Worm (Caenorhabditis elegans): ENCODE measurements around the gene spe-17.
A peak's percentile ranks its signal among the peaks of the same experiment; 100 is the strongest.

spe-17 gene

ce11 chrIV:12032383-12032782, 19.2 kb downstream of the spe-17 start (continued):
- TF ChIP-seq attf-5 (GFP tag; optimal IDR thresholded peaks at IDR 0.05) (peak; percentile 97), ceh-79 (tag; optimal IDR thresholded peaks at IDR 0.05) (no peak), hmg-1.2 (GFP tag; IDR thresholded peaks at IDR 0.05) (peak; percentile 96), ztf-3 (GFP tag; optimal IDR thresholded peaks at IDR 0.05) (peak; percentile 58), zfh-2 (GFP tag; conservative IDR thresholded peaks at IDR 0.05) (peak; percentile 82), K11D2.4 (GFP tag; IDR thresholded peaks at IDR 0.05) (peak; percentile 77), T07F8.4 (tag; optimal IDR thresholded peaks at IDR 0.05) (peak; percentile 12), ZK185.1 (tag; optimal IDR thresholded peaks at IDR 0.05; ENCODE audit: poor library complexity, severe bottlenecking) (peak; percentile 63), K12H6.12 (tag; optimal IDR thresholded peaks at IDR 0.05) (peak; percentile 77), F22D6.2 (tag; optimal IDR thresholded peaks at IDR 0.05) (peak; percentile 71), B0035.1 (tag; optimal IDR thresholded peaks at IDR 0.05) (peak; percentile 64), F37B4.10 (GFP tag; IDR thresholded peaks at IDR 0.05) (no peak), lir-1 (GFP tag; conservative IDR thresholded peaks at IDR 0.05) (no peak; the same call in 1 of the 2 replicates), Y95B8A.8 (GFP tag; IDR thresholded peaks at IDR 0.05) (peak; percentile 48; the same call in 1 of the 2 replicates), snpc-1.1 (tag; optimal IDR thresholded peaks at IDR 0.05; ENCODE audit: insufficient read depth) (no peak), ama-1 (optimal IDR thresholded peaks at IDR 0.05) (no peak), ama-1 (GFP tag; optimal IDR thresholded peaks at IDR 0.05) (no peak), let-607 (tag; optimal IDR thresholded peaks at IDR 0.05) (peak; percentile 27 to 87), tlf-1 (GFP tag; optimal IDR thresholded peaks at IDR 0.05) (peak; percentile 65), Y56A3A.18 (GFP tag; IDR thresholded peaks at IDR 0.05) (peak; percentile 50; the same call in 1 of the 2 replicates), T26A5.8 (tag; optimal IDR thresholded peaks at IDR 0.05) (no peak), tbp1 (GFP tag; optimal IDR thresholded peaks at IDR 0.05) (peak; percentile 62), gei-17 (GFP tag; optimal IDR thresholded peaks at IDR 0.05) (peak; percentile 74), lin-40 (tag; optimal IDR thresholded peaks at IDR 0.05) (peak; percentile 91), ztf-22 (GFP tag; optimal IDR thresholded peaks at IDR 0.05) (peak; percentile 84), rpc-1 (optimal IDR thresholded peaks at IDR 0.05) (no peak), rpc-1 (tag; optimal IDR thresholded peaks at IDR 0.05) (no peak), sptf-2 (GFP tag; optimal IDR thresholded peaks at IDR 0.05) (no peak), F23B12.7 (tag; optimal IDR thresholded peaks at IDR 0.05; ENCODE audit: insufficient read depth) (no peak), ceh-27 (GFP tag; optimal IDR thresholded peaks at IDR 0.05) (peak; percentile 90), atf-7 (tag; optimal IDR thresholded peaks at IDR 0.05) (peak; percentile 98), nfya-1 (tag; optimal IDR thresholded peaks at IDR 0.05; ENCODE audit: borderline replicate concordance, insufficient read depth) (no peak), B0336.3 (GFP tag; IDR thresholded peaks at IDR 0.05) (peak; percentile 95), somi-1 (GFP tag; optimal IDR thresholded peaks at IDR 0.05) (peak; percentile 86), fkh-3 (tag; optimal IDR thresholded peaks at IDR 0.05) (peak; percentile 52), ets-4 (GFP tag; optimal IDR thresholded peaks at IDR 0.05) (peak; percentile 90), madf-10 (tag; optimal IDR thresholded peaks at IDR 0.05) (peak; percentile 80), repo-1 (tag; optimal IDR thresholded peaks at IDR 0.05) (peak; percentile 79), dox-1 (GFP tag; IDR thresholded peaks at IDR 0.05) (peak; percentile 86), hmg-20 (GFP tag; IDR thresholded peaks at IDR 0.05) (0 out of 2 replicates have a peak, but pooled peaks have one; percentile 33), C17E4.6 (GFP tag; IDR thresholded peaks at IDR 0.05) (peak; percentile 44; the same call in 1 of the 2 replicates), nhr-120 (GFP tag; IDR thresholded peaks at IDR 0.05) (no peak), let-526 (GFP tag; IDR thresholded peaks at IDR 0.05) (0 out of 2 replicates have a peak, but pooled peaks have one; percentile 22), nfyb-1 (GFP tag; IDR thresholded peaks at IDR 0.05) (peak; percentile 76), F33H1.4 (GFP tag; IDR thresholded peaks at IDR 0.05) (no peak), ekl-4 (GFP tag; IDR thresholded peaks at IDR 0.05) (peak; percentile 80), madf-6 (GFP tag; IDR thresholded peaks at IDR 0.05) (no peak), pbrm-1 (GFP tag; IDR thresholded peaks at IDR 0.05) (peak; percentile 59), hlh-26 (GFP tag; conservative IDR thresholded peaks at IDR 0.05) (no peak)
